Fruit fly (Drosophila melanogaster) whole organism, embryonic: ENCODE data around the gene lectin-29Ca.

Source experiments
- Abd-B ChIP-seq: fragments of 200-800 bp; sonication (Bioruptor generic); optimal IDR thresholded peaks from 2 replicates; lab custom pipeline; 2018; ENCODE audit warnings: missing biosample characterization, mild to moderate bottlenecking, missing genetic modification characterization, moderate library complexity
- Asciz ChIP-seq: fragments of 200-800 bp; sonication (Bioruptor generic); optimal IDR thresholded peaks from 2 replicates; lab custom pipeline; 2017; ENCODE audit warnings: missing biosample characterization, mild to moderate bottlenecking, missing genetic modification characterization, missing genetic modification reagents
- CG15601 ChIP-seq: fragments of 200-800 bp; sonication (Bioruptor generic); optimal IDR thresholded peaks from 3 replicates; lab custom pipeline; 2019; ENCODE audit warnings: missing biosample characterization, mild to moderate bottlenecking, missing genetic modification characterization, moderate library complexity
- CG17186 ChIP-seq: fragments of 200-800 bp; sonication (Bioruptor generic); optimal IDR thresholded peaks from 3 replicates; lab custom pipeline; 2017; ENCODE audit warnings: missing biosample characterization, missing genetic modification reagents, missing genetic modification characterization
- CG17385 ChIP-seq: fragments of 200-800 bp; sonication (Bioruptor generic); optimal IDR thresholded peaks from 3 replicates; lab custom pipeline; 2018; ENCODE audit warnings: missing biosample characterization, mild to moderate bottlenecking, missing genetic modification characterization
- CG17568 ChIP-seq: fragments of 200-800 bp; sonication (Bioruptor generic); optimal IDR thresholded peaks from 2 replicates; lab custom pipeline; 2018; ENCODE audit warnings: missing biosample characterization, mild to moderate bottlenecking, missing genetic modification characterization, moderate library complexity
- CG2712 ChIP-seq: fragments of 200-800 bp; optimal IDR thresholded peaks from 3 replicates; lab custom pipeline; 2019; ENCODE audit warnings: missing biosample characterization, mild to moderate bottlenecking, missing genetic modification characterization, moderate library complexity
- CG30020 ChIP-seq: fragments of 200-800 bp; optimal IDR thresholded peaks from 2 replicates; lab custom pipeline; 2019; ENCODE audit warnings: missing biosample characterization, mild to moderate bottlenecking, missing genetic modification characterization, moderate library complexity
- CG31441 ChIP-seq: fragments of 200-800 bp; sonication (Bioruptor generic); IDR thresholded peaks from 2 replicates; pipeline ENCODE4 v1.3.6; 2022; ENCODE audit warnings: missing biosample characterization, missing genetic modification characterization
- CG43689 ChIP-seq: fragments of 200-800 bp; sonication (Bioruptor generic); IDR thresholded peaks from 2 replicates; pipeline ENCODE4 v1.3.6; 2022; ENCODE audit warnings: missing biosample characterization, missing genetic modification characterization
- CG4404 ChIP-seq: fragments of 200-800 bp; sonication (Bioruptor generic); IDR thresholded peaks from 2 replicates; pipeline ENCODE4 v1.3.6; 2022; ENCODE audit warnings: missing biosample characterization, missing genetic modification characterization
- CG4707 ChIP-seq: fragments of 200-800 bp; sonication (Bioruptor generic); optimal IDR thresholded peaks from 2 replicates; lab custom pipeline; 2018; ENCODE audit warnings: missing biosample characterization, mild to moderate bottlenecking, missing genetic modification characterization, moderate library complexity
- CG4820 ChIP-seq: fragments of 200-800 bp; sonication (Bioruptor generic); optimal IDR thresholded peaks from 3 replicates; lab custom pipeline; 2016; ENCODE audit warnings: missing biosample characterization, missing genetic modification characterization
- CG4854 ChIP-seq: fragments of 200-800 bp; sonication (Bioruptor generic); optimal IDR thresholded peaks from 2 replicates; lab custom pipeline; 2016; ENCODE audit warnings: missing biosample characterization, missing genetic modification characterization, inconsistent platforms
- CG6683 ChIP-seq: fragments of 200-800 bp; sonication (Bioruptor generic); optimal IDR thresholded peaks from 2 replicates; lab custom pipeline; 2017; ENCODE audit warnings: missing biosample characterization, mild to moderate bottlenecking, missing genetic modification characterization, missing genetic modification reagents
- CG6791 ChIP-seq: fragments of 200-800 bp; sonication (Bioruptor generic); IDR thresholded peaks from 3 replicates; pipeline ENCODE4 v1.3.6; 2022; ENCODE audit warnings: missing biosample characterization, missing genetic modification characterization; ENCODE audit not compliant: partially characterized antibody
- CG7372 ChIP-seq: fragments of 200-800 bp; sonication (Bioruptor generic); IDR thresholded peaks from 2 replicates; pipeline ENCODE4 v1.3.6; 2022; ENCODE audit warnings: missing biosample characterization, missing genetic modification characterization
- CG7987 ChIP-seq: fragments of 200-800 bp; sonication (Bioruptor generic); optimal IDR thresholded peaks from 2 replicates; lab custom pipeline; 2018; ENCODE audit warnings: missing biosample characterization, mild to moderate bottlenecking, missing genetic modification characterization, moderate library complexity
- D19B ChIP-seq: fragments of 200-800 bp; sonication (Bioruptor generic); optimal IDR thresholded peaks from 2 replicates; lab custom pipeline; 2017; ENCODE audit warnings: missing biosample characterization, mild to moderate bottlenecking, missing genetic modification characterization
- Dref ChIP-seq: fragments of 200-800 bp; sonication (Bioruptor generic); IDR thresholded peaks from 2 replicates; pipeline ENCODE4 v1.3.6; 2022; ENCODE audit warnings: missing biosample characterization, missing genetic modification characterization
- Ets97D ChIP-seq: fragments of 200-800 bp; sonication (Bioruptor generic); optimal IDR thresholded peaks from 3 replicates; lab custom pipeline; 2016; ENCODE audit warnings: missing biosample characterization, missing genetic modification characterization
- Gug ChIP-seq: fragments of 200-800 bp; sonication (Bioruptor generic); IDR thresholded peaks from 4 replicates; pipeline ENCODE4 v1.3.6; 2022; ENCODE audit warnings: missing biosample characterization, missing genetic modification characterization
- Hand ChIP-seq: fragments of 200-800 bp; sonication (Bioruptor generic); optimal IDR thresholded peaks from 2 replicates; lab custom pipeline; 2017; ENCODE audit warnings: mild to moderate bottlenecking, missing biosample characterization, missing genetic modification reagents, missing genetic modification characterization
- Mrtf ChIP-seq: fragments of 200-800 bp; sonication (Bioruptor generic); IDR thresholded peaks from 3 replicates; pipeline ENCODE4 v1.3.6; 2022; ENCODE audit warnings: missing biosample characterization, missing genetic modification characterization
- NFAT ChIP-seq: fragments of 200-800 bp; sonication (Bioruptor generic); IDR thresholded peaks from 2 replicates; pipeline ENCODE4 v1.3.6; 2022; ENCODE audit warnings: missing biosample characterization, missing genetic modification characterization
- NK7.1 ChIP-seq: fragments of 200-800 bp; sonication (Bioruptor generic); optimal IDR thresholded peaks from 3 replicates; lab custom pipeline; 2016; ENCODE audit warnings: missing biosample characterization, missing genetic modification characterization
- PHDP ChIP-seq: fragments of 200-800 bp; sonication (Bioruptor generic); optimal IDR thresholded peaks from 3 replicates; lab custom pipeline; 2018; ENCODE audit warnings: missing biosample characterization, mild to moderate bottlenecking, missing genetic modification characterization, moderate library complexity
- Ravus ChIP-seq: fragments of 200-800 bp; sonication (Bioruptor generic); IDR thresholded peaks from 2 replicates; pipeline ENCODE4 v1.3.6; 2022; ENCODE audit warnings: missing biosample characterization, missing genetic modification characterization
- Rx ChIP-seq: fragments of 200-800 bp; sonication (Bioruptor generic); IDR thresholded peaks from 2 replicates; pipeline ENCODE4 v1.3.6; 2022; ENCODE audit warnings: missing biosample characterization, missing genetic modification characterization
- Scr ChIP-seq: fragments of 200-800 bp; sonication (Bioruptor generic); IDR thresholded peaks from 2 replicates; pipeline ENCODE4 v1.3.6; 2022; ENCODE audit warnings: missing biosample characterization, missing genetic modification characterization; ENCODE audit not compliant: partially characterized antibody
- Side ChIP-seq: fragments of 200-800 bp; sonication (Bioruptor generic); optimal IDR thresholded peaks from 2 replicates; lab custom pipeline; 2016; ENCODE audit warnings: missing biosample characterization, missing genetic modification characterization
- Ssrp ChIP-seq: fragments of 200-800 bp; sonication (Bioruptor generic); optimal IDR thresholded peaks from 2 replicates; lab custom pipeline; 2018; ENCODE audit warnings: missing biosample characterization, mild to moderate bottlenecking, missing genetic modification characterization, moderate library complexity
- Tbp ChIP-seq: fragments of >200 bp; optimal IDR thresholded peaks from 2 replicates; lab custom pipeline; 2018; ENCODE audit warnings: missing biosample characterization, missing genetic modification characterization
- ase ChIP-seq: fragments of 200-800 bp; sonication (Bioruptor generic); IDR thresholded peaks from 3 replicates; pipeline ENCODE4 v1.3.6; 2022; ENCODE audit warnings: missing biosample characterization, missing genetic modification characterization
- bcd ChIP-seq: fragments of 200-800 bp; sonication (Bioruptor generic); optimal IDR thresholded peaks from 2 replicates; lab custom pipeline; 2017; ENCODE audit warnings: missing biosample characterization, mild to moderate bottlenecking, missing genetic modification characterization
- btn ChIP-seq: fragments of 200-800 bp; sonication (Bioruptor generic); optimal IDR thresholded peaks from 2 replicates; lab custom pipeline; 2016; ENCODE audit warnings: missing biosample characterization, missing genetic modification characterization
- cad ChIP-seq: fragments of >200 bp; optimal IDR thresholded peaks from 2 replicates; lab custom pipeline; 2017; ENCODE audit warnings: missing biosample characterization, missing genetic modification characterization
- ci ChIP-seq: fragments of 200-800 bp; sonication (Bioruptor generic); IDR thresholded peaks from 3 replicates; pipeline ENCODE4 v1.3.6; 2022; ENCODE audit warnings: missing biosample characterization, missing genetic modification characterization
- dati ChIP-seq: fragments of 200-800 bp; sonication (Bioruptor generic); IDR thresholded peaks from 2 replicates; pipeline ENCODE4 v1.3.6; 2022; ENCODE audit warnings: missing biosample characterization, missing genetic modification characterization
- emc ChIP-seq: fragments of 200-800 bp; sonication (Bioruptor generic); optimal IDR thresholded peaks from 2 replicates; lab custom pipeline; 2016; ENCODE audit warnings: missing biosample characterization, missing genetic modification characterization
- en ChIP-seq: fragments of 200-800 bp; sonication (Bioruptor generic); optimal IDR thresholded peaks from 2 replicates; lab custom pipeline; 2016; ENCODE audit warnings: missing biosample characterization, missing genetic modification characterization
- esg ChIP-seq: fragments of 200-800 bp; sonication (Bioruptor generic); conservative IDR thresholded peaks from 2 replicates; pipeline ENCODE4 v1.3.6; 2022; ENCODE audit warnings: missing biosample characterization, missing genetic modification characterization
- fu2 ChIP-seq: fragments of 200-800 bp; sonication (Bioruptor generic); optimal IDR thresholded peaks from 2 replicates; lab custom pipeline; 2016; ENCODE audit warnings: missing biosample characterization, missing genetic modification characterization
- gem ChIP-seq: fragments of 200-800 bp; sonication (Bioruptor generic); optimal IDR thresholded peaks from 2 replicates; lab custom pipeline; 2019; ENCODE audit warnings: missing biosample characterization, mild to moderate bottlenecking, missing genetic modification characterization, moderate library complexity
- hb ChIP-seq: fragments of 200-800 bp; sonication (Bioruptor generic); IDR thresholded peaks from 3 replicates; pipeline ENCODE4 v1.3.6; 2022; ENCODE audit warnings: missing biosample characterization, missing genetic modification characterization; ENCODE audit not compliant: partially characterized antibody
- hkb ChIP-seq, 2 experiments: fragments of 200-800 bp in 1 of 2; fragments of >200 bp in 1 of 2; sonication (Bioruptor generic) in 1 of 2; IDR thresholded peaks in 1 of 2; optimal IDR thresholded peaks in 1 of 2; 2 replicates each; pipeline versions ENCODE4 v1.3.6 to Lab custom; 2017 to 2022; ENCODE audit warnings: missing biosample characterization in 1 of 2, missing genetic modification characterization in 1 of 2
- hth ChIP-seq: fragments of >200 bp; optimal IDR thresholded peaks from 2 replicates; lab custom pipeline; 2017; ENCODE audit warnings: inconsistent platforms
- run ChIP-seq: fragments of 200-800 bp; sonication (Bioruptor generic); optimal IDR thresholded peaks from 3 replicates; lab custom pipeline; 2018; ENCODE audit warnings: missing biosample characterization, mild to moderate bottlenecking, missing genetic modification characterization
- schlank ChIP-seq: fragments of 200-800 bp; sonication (Bioruptor generic); optimal IDR thresholded peaks from 2 replicates; lab custom pipeline; 2018; ENCODE audit warnings: missing biosample characterization, mild to moderate bottlenecking, missing genetic modification characterization
- slou ChIP-seq: fragments of 200-800 bp; sonication (Bioruptor generic); optimal IDR thresholded peaks from 3 replicates; lab custom pipeline; 2016; ENCODE audit warnings: missing biosample characterization, missing genetic modification characterization
- sr ChIP-seq: fragments of 200-800 bp; sonication (Bioruptor generic); IDR thresholded peaks from 3 replicates; pipeline ENCODE4 v1.3.6; 2022; ENCODE audit warnings: missing biosample characterization, missing genetic modification characterization

Gene lectin-29Ca

dm6 chr2L:8384108-8384601 lies 9.9 kb downstream of the lectin-29Ca start, which contains the start of the genes Dad1 and CG13384 (continued):
- TF ChIP-seq NK7.1 (GFP tag; lab: Kevin White, UChicago) = no peak
- no peak for TF ChIP-seq hb (GFP tag; lab: Robert Waterston, UW)
- peak; percentile 91 for TF ChIP-seq CG4404
- peak; percentile 24 for TF ChIP-seq CG4707 (GFP tag; lab: Kevin White, UChicago)
- TF ChIP-seq Mrtf (GFP tag; lab: Robert Waterston, UW) = peak; percentile 88
- no peak for TF ChIP-seq cad (GFP tag; lab: Kevin White, UChicago)
- TF ChIP-seq run (tag; lab: Kevin White, UChicago) = peak; percentile 83
- peak; percentile 90 for TF ChIP-seq Ssrp (tag; lab: Kevin White, UChicago)
- TF ChIP-seq Tbp (GFP tag; lab: Kevin White, UChicago) = no peak
- peak; percentile 72 for TF ChIP-seq schlank (tag; lab: Kevin White, UChicago)
- no peak for TF ChIP-seq hkb (optimal IDR thresholded peaks at IDR 0.05; lab: Kevin White, UChicago)
- TF ChIP-seq hkb (GFP tag; IDR thresholded peaks at IDR 0.05; lab: Robert Waterston, UW) = peak; percentile 85
- TF ChIP-seq Scr (GFP tag; lab: Robert Waterston, UW) = peak; percentile 60
- TF ChIP-seq CG17186 = peak; percentile 59
- TF ChIP-seq CG7987 (GFP tag; lab: Kevin White, UChicago) = peak; percentile 40
- TF ChIP-seq CG17385 (GFP tag; lab: Kevin White, UChicago) = peak; percentile 92
- no peak for TF ChIP-seq btn
- peak; percentile 92 for TF ChIP-seq bcd (GFP tag; lab: Kevin White, UChicago)
- peak; percentile 61 for TF ChIP-seq Dref (GFP tag; lab: Robert Waterston, UW)
- TF ChIP-seq CG4820 (GFP tag; lab: Kevin White, UChicago) = peak; percentile 83
- TF ChIP-seq CG6791 (GFP tag; lab: Robert Waterston, UW) = no peak; the same call in 2 of the 3 replicates
- TF ChIP-seq fu2 (GFP tag; lab: Kevin White, UChicago) = peak; percentile 18
- peak; percentile 94 for TF ChIP-seq Abd-B
- peak; percentile 97 for TF ChIP-seq CG31441
- TF ChIP-seq D19B = peak; percentile 82
- TF ChIP-seq dati (GFP tag; lab: Robert Waterston, UW) = no peak
- TF ChIP-seq emc (GFP tag; lab: Kevin White, UChicago) = no peak
- peak; percentile 86 for TF ChIP-seq CG6683 (GFP tag; lab: Kevin White, UChicago)
- TF ChIP-seq Hand (GFP tag; lab: Kevin White, UChicago) = peak; percentile 92
- TF ChIP-seq Rx (GFP tag; lab: Robert Waterston, UW) = peak; percentile 58
- TF ChIP-seq ase (GFP tag; lab: Robert Waterston, UW) = peak; percentile 76; the same call in 2 of the 3 replicates
- TF ChIP-seq sr (GFP tag; lab: Robert Waterston, UW) = no peak
- peak; percentile 88 for TF ChIP-seq CG30020 (tag; lab: Kevin White, UChicago)
- peak; percentile 88 for TF ChIP-seq slou (GFP tag; lab: Kevin White, UChicago)
- TF ChIP-seq esg (GFP tag; lab: Robert Waterston, UW) = peak; percentile 94
- TF ChIP-seq ci (GFP tag; lab: Robert Waterston, UW) = 0 out of 3 replicates have a peak, but pooled peaks have one; percentile 48
- TF ChIP-seq Ets97D (GFP tag; lab: Kevin White, UChicago) = peak; percentile 55
- TF ChIP-seq en = no peak
- peak; percentile 46 for TF ChIP-seq Ravus
- no peak for TF ChIP-seq Side (GFP tag; lab: Kevin White, UChicago)
- TF ChIP-seq CG43689 (GFP tag; lab: Robert Waterston, UW) = peak; percentile 72
- peak; percentile 75 for TF ChIP-seq CG4854 (GFP tag; lab: Kevin White, UChicago)
- TF ChIP-seq hth (lab: Kevin White, UChicago) = no peak
- TF ChIP-seq PHDP (tag; lab: Kevin White, UChicago) = peak; percentile 96
- peak; percentile 91 for TF ChIP-seq CG15601 (tag; lab: Kevin White, UChicago)
- peak; percentile 91 for TF ChIP-seq CG7372 (GFP tag; lab: Robert Waterston, UW)
- peak; percentile 80 for TF ChIP-seq Asciz (GFP tag; lab: Kevin White, UChicago)
- peak; percentile 97 for TF ChIP-seq CG2712 (tag; lab: Kevin White, UChicago)
- TF ChIP-seq NFAT (GFP tag; lab: Robert Waterston, UW) = peak; percentile 81
- TF ChIP-seq CG17568 (GFP tag; lab: Kevin White, UChicago) = peak; percentile 76
- peak; percentile 97 for TF ChIP-seq gem (tag; lab: Kevin White, UChicago)
- peak; percentile 78 for TF ChIP-seq Gug (GFP tag; lab: Robert Waterston, UW)
